Fruit fly (Drosophila melanogaster) whole organism: ENCODE measurements around the gene Grp170.

ENCODE experiments used
- Dll ChIP-seq: fragments of >200 bp; optimal IDR thresholded peaks from 2 replicates; lab custom pipeline; 2017
- psq ChIP-seq: fragments of >200 bp; optimal IDR thresholded peaks from 2 replicates; lab custom pipeline; 2017

dm6 chrX:2320892-2321291, 46.0 kb upstream of the Grp170 start:
- TF ChIP-seq Dll (lab: Kevin White, UChicago) (no peak), psq (lab: Kevin White, UChicago) (no peak)
